Worm (Caenorhabditis elegans) whole organism, L4 larva: ENCODE results near the gene F57C2.5.

Experiments used
- F37D6.2 ChIP-seq: sonication (generic microtip); optimal IDR thresholded peaks from 2 replicates; lab custom pipeline; 2016; ENCODE audit warnings: mild to moderate bottlenecking, missing genetic modification characterization, missing compliant biosample characterization
- R02D3.7 ChIP-seq: fragments of 150-350 bp; sonication (generic microtip); optimal IDR thresholded peaks from 3 replicates; lab custom pipeline; 2014; ENCODE audit warnings: missing biosample characterization, missing genetic modification characterization
- Y105C5A.15 ChIP-seq: fragments of 200-800 bp; sonication (Bioruptor generic); IDR thresholded peaks from 2 replicates; pipeline ENCODE4 v1.3.6; 2022; ENCODE audit warnings: missing genetic modification characterization, missing compliant biosample characterization
- aha-1 ChIP-seq: fragments of 150-350 bp; peaks from one replicate; lab custom pipeline; 2014; ENCODE audit warnings: missing biosample characterization, missing genetic modification characterization
- arid-1 ChIP-seq: fragments of 200-800 bp; sonication (Bioruptor generic); conservative IDR thresholded peaks from 2 replicates; pipeline ENCODE4 v1.3.6; 2022; ENCODE audit warnings: missing genetic modification reagents, missing genetic modification characterization, missing compliant biosample characterization
- ceh-28 ChIP-seq: fragments of 150-350 bp; optimal IDR thresholded peaks from 2 replicates; lab custom pipeline; 2014; ENCODE audit warnings: missing biosample characterization, missing genetic modification reagents, missing genetic modification characterization
- ceh-44 ChIP-seq: fragments of 200-800 bp; sonication (Bioruptor generic); IDR thresholded peaks from 2 replicates; pipeline ENCODE4 v1.3.6; 2022; ENCODE audit warnings: missing genetic modification reagents, missing genetic modification characterization, missing compliant biosample characterization
- ctbp-1 ChIP-seq: fragments of 200-800 bp; sonication (Bioruptor generic); IDR thresholded peaks from 2 replicates; pipeline ENCODE4 v1.3.6; 2022; ENCODE audit warnings: missing genetic modification reagents, missing genetic modification characterization, missing compliant biosample characterization
- dmd-6 ChIP-seq: fragments of 200-800 bp; sonication (Bioruptor generic); IDR thresholded peaks from 2 replicates; pipeline ENCODE4 v1.3.6; 2022; ENCODE audit warnings: missing genetic modification reagents, missing genetic modification characterization, missing compliant biosample characterization
- dmd-9 ChIP-seq: fragments of 200-800 bp; sonication (Bioruptor generic); IDR thresholded peaks from 2 replicates; pipeline ENCODE4 v1.3.6; 2022; ENCODE audit warnings: missing genetic modification reagents, missing genetic modification characterization, missing compliant biosample characterization
- dpl-1 ChIP-seq: fragments of 150-350 bp; optimal IDR thresholded peaks from 2 replicates; lab custom pipeline; 2014; ENCODE audit warnings: missing biosample characterization, missing genetic modification reagents, missing genetic modification characterization
- egl-43 ChIP-seq: fragments of 200-800 bp; sonication (Bioruptor generic); IDR thresholded peaks from 2 replicates; pipeline ENCODE4 v1.3.6; 2022; ENCODE audit warnings: missing genetic modification reagents, missing genetic modification characterization, missing compliant biosample characterization
- hlh-30 ChIP-seq: sonication (generic microtip); optimal IDR thresholded peaks from 2 replicates; lab custom pipeline; 2017; ENCODE audit warnings: antibody characterized with exemption, mild to moderate bottlenecking, missing genetic modification characterization, missing compliant biosample characterization; ENCODE audit not compliant: insufficient read depth
- lim-7 ChIP-seq: fragments of 200-800 bp; sonication (Bioruptor generic); IDR thresholded peaks from 2 replicates; pipeline ENCODE4 v1.3.6; 2022; ENCODE audit warnings: missing genetic modification characterization, missing compliant biosample characterization
- lin-13 ChIP-seq: fragments of 150-350 bp; optimal IDR thresholded peaks from 2 replicates; lab custom pipeline; 2014; ENCODE audit warnings: missing biosample characterization, missing genetic modification reagents, missing genetic modification characterization
- lin-29 ChIP-seq: fragments of 200-800 bp; sonication (Bioruptor generic); IDR thresholded peaks from 2 replicates; pipeline ENCODE4 v1.3.6; 2022; ENCODE audit warnings: missing genetic modification reagents, missing genetic modification characterization, missing compliant biosample characterization
- lin-39 ChIP-seq: fragments of 150-350 bp; optimal IDR thresholded peaks from 2 replicates; lab custom pipeline; 2014; ENCODE audit warnings: missing biosample characterization, missing genetic modification reagents, missing genetic modification characterization
- mdl-1 ChIP-seq, 2 experiments: fragments of 150-350 bp in 1 of 2; sonication (generic microtip) in 1 of 2; optimal IDR thresholded peaks; 2 replicates each; lab custom pipeline; 2014 to 2017; ENCODE audit warnings: missing biosample characterization in 2 of 2, missing genetic modification characterization in 2 of 2
- mdt-29 ChIP-seq: fragments of 200-800 bp; sonication (Bioruptor generic); IDR thresholded peaks from 2 replicates; pipeline ENCODE4 v1.3.6; 2022; ENCODE audit warnings: missing genetic modification reagents, missing genetic modification characterization, missing compliant biosample characterization
- mxl-2 ChIP-seq: fragments of 200-800 bp; sonication (Bioruptor generic); conservative IDR thresholded peaks from 2 replicates; pipeline ENCODE4 v1.3.6; 2022; ENCODE audit warnings: missing genetic modification reagents, missing genetic modification characterization, missing compliant biosample characterization
- mxl-3 ChIP-seq: fragments of 200-800 bp; sonication (Bioruptor generic); optimal IDR thresholded peaks from 2 replicates; lab custom pipeline; 2018; ENCODE audit warnings: mild to moderate bottlenecking, missing genetic modification characterization, missing compliant biosample characterization
- nhr-10 ChIP-seq: fragments of 150-350 bp; optimal IDR thresholded peaks from 2 replicates; lab custom pipeline; 2014; ENCODE audit warnings: missing biosample characterization, missing genetic modification characterization
- nhr-102 ChIP-seq: sonication (generic microtip); optimal IDR thresholded peaks from 2 replicates; lab custom pipeline; 2016; ENCODE audit warnings: mild to moderate bottlenecking, missing genetic modification characterization, moderate library complexity, missing compliant biosample characterization
- nhr-28 ChIP-seq: fragments of 150-350 bp; optimal IDR thresholded peaks from 2 replicates; lab custom pipeline; 2014; ENCODE audit warnings: missing biosample characterization, missing genetic modification characterization
- nhr-6 ChIP-seq: fragments of 150-350 bp; optimal IDR thresholded peaks from 2 replicates; lab custom pipeline; 2014; ENCODE audit warnings: missing biosample characterization, missing genetic modification characterization
- php-3 ChIP-seq: fragments of 200-800 bp; sonication (Bioruptor generic); IDR thresholded peaks from 2 replicates; pipeline ENCODE4 v1.3.6; 2022; ENCODE audit warnings: missing genetic modification reagents, missing genetic modification characterization, missing compliant biosample characterization
- pqm-1 ChIP-seq: sonication (generic microtip); optimal IDR thresholded peaks from 2 replicates; lab custom pipeline; 2017; ENCODE audit warnings: missing biosample characterization, missing genetic modification characterization
- saeg-2 ChIP-seq: fragments of 200-800 bp; sonication (Bioruptor generic); IDR thresholded peaks from 2 replicates; pipeline ENCODE4 v1.3.6; 2022; ENCODE audit warnings: missing genetic modification reagents, missing genetic modification characterization, missing compliant biosample characterization
- sdz-12 ChIP-seq: fragments of 200-800 bp; sonication (Bioruptor generic); optimal IDR thresholded peaks from 2 replicates; lab custom pipeline; 2018; ENCODE audit warnings: mild to moderate bottlenecking, missing genetic modification characterization, missing compliant biosample characterization
- set-16 ChIP-seq: fragments of 200-800 bp; sonication (Bioruptor generic); IDR thresholded peaks from 2 replicates; pipeline ENCODE4 v1.3.6; 2022; ENCODE audit warnings: missing genetic modification reagents, missing genetic modification characterization, missing compliant biosample characterization
- spr-1 ChIP-seq: sonication (generic microtip); optimal IDR thresholded peaks from 2 replicates; lab custom pipeline; 2016; ENCODE audit warnings: mild to moderate bottlenecking, missing genetic modification characterization, missing compliant biosample characterization
- tra-1 ChIP-seq: fragments of 200-800 bp; sonication (Bioruptor generic); IDR thresholded peaks from 2 replicates; pipeline ENCODE4 v1.3.6; 2022; ENCODE audit warnings: missing genetic modification reagents, missing genetic modification characterization, missing compliant biosample characterization
- unc-39 ChIP-seq: sonication (generic microtip); optimal IDR thresholded peaks from 2 replicates; lab custom pipeline; 2017; ENCODE audit warnings: missing biosample characterization, missing genetic modification characterization
- vab-7 ChIP-seq: fragments of 200-800 bp; sonication (Bioruptor generic); IDR thresholded peaks from 2 replicates; pipeline ENCODE4 v1.3.6; 2022; ENCODE audit warnings: missing genetic modification reagents, missing genetic modification characterization, missing compliant biosample characterization
- zag-1 ChIP-seq: fragments of 150-350 bp; optimal IDR thresholded peaks from 2 replicates; lab custom pipeline; 2014; ENCODE audit warnings: missing biosample characterization, missing genetic modification characterization

The F57C2.5 gene

DNA sequence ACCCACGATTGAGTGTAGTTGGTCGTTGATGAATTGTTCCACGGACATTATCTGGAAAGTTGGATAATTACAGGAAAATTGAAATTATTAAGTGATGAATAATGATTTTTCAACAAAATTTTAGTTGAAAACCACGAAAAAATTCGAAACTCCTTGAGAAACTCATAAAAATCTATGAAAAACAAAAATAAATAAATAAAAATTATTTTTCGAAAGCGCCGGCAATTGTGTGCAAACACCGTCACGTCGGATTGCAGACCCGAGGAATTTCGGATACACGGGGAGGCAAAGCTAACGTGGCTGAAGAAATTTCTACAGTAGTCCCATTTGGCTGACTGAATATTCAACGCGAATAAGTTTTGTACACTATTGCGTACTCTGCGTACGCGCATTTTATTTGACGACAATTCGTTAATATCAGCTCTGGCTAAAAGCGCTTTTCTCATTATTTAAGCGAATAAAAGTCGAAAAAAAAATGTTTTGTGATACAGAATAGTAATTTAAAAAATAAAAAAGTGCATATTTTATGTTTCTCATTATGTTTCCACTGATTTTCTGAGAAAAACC is 33.6 kb upstream of the F57C2.5 start, which contains the start of gene mog-4 (continued):
- TF ChIP-seq F37D6.2 (tag; lab: Kevin White, UChicago) = peak; percentile 92
- peak; percentile 94 for TF ChIP-seq mxl-3
- TF ChIP-seq arid-1 = peak; percentile 98
- peak; percentile 82 for TF ChIP-seq lim-7 (GFP tag; lab: Robert Waterston, UW)

DNA sequence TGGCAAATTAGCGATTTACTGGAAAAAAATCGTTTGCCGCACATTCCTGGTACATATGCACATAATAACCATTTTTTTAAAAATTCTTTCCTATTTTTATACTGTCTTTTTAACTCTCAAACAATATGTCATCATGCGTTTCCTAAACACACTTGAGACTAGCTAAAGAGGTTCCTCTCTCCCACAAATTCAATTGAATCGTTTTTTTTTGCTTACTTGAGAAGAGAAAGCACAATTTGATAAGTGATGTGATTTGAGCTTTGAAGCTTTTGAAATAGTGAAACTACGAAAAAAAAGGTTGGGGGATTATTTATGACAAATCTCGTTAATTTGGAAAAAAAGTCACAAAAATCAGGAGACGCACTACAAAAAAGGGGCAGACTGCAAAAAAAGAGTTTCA is 27.0 kb upstream of the F57C2.5 start:
- TF ChIP-seq aha-1 (tag; lab: Kevin White, UChicago) = peak; percentile 30
- no peak for TF ChIP-seq nhr-10 (tag; lab: Kevin White, UChicago)
- 0 out of 2 replicates have a peak, but pooled peaks have one; percentile 18 for TF ChIP-seq ctbp-1 (GFP tag; lab: Robert Waterston, UW)

DNA sequence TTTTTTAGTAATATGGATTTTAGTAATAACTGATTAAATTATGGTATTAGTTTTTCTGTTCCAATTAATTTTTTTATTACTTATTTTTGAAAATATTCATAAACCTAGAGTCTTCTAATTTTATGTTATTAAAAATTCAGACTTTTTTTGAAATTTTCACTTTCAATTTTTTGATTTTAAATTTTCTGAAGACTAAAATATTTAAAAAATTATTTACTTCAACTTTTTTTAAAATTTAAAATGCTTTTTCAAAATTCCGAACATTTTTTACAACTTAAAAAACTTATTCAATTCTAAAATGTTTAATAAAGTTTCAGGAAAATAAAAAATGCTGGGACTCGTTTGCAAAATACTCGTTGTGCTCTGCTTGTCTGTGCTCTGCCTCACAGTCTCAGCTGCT is 22.6 kb upstream of the F57C2.5 start, which contains the start of gene nlp-41:
Gene nlp-41, plus strand, starts transcription at position 301 of the 400 bp plus-strand sequence.
- TF ChIP-seq lim-7 (GFP tag; lab: Robert Waterston, UW) (no peak), dpl-1 (GFP tag; lab: Kevin White, UChicago) (no peak), mxl-3 (no peak), saeg-2 (GFP tag; lab: Robert Waterston, UW) (no peak), php-3 (GFP tag; lab: Robert Waterston, UW) (no peak)

DNA sequence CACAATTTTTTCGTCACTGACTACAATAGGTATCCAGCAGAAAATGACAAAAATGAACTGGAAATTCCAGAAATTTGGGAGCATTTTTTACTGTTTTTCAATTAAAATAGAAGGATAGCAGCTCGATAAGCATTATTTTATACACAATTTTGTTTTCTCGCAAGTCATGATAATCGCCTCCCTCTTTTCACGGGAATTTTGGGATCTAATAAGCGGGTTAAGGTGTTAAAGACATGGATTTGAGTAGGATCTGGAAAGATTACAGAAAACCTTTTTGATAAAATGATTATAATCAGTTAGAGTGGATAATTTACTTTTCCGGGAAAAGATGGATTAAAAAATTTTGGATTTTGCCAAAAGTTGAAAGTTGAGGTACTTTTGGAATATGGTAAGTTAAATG is 20.7 kb upstream of the F57C2.5 start, which contains the start of gene gcy-29:
Gene gcy-29, minus strand, starts transcription at position 101 of the 400 bp plus-strand sequence.
- TF ChIP-seq set-16 (GFP tag; lab: Robert Waterston, UW) = no peak
- no peak for TF ChIP-seq vab-7 (GFP tag; lab: Robert Waterston, UW)
- no peak for TF ChIP-seq lin-13 (GFP tag; lab: Kevin White, UChicago)
- no peak for TF ChIP-seq ceh-28 (tag; lab: Kevin White, UChicago)
- TF ChIP-seq dpl-1 (GFP tag; lab: Kevin White, UChicago) = no peak
- no peak for TF ChIP-seq R02D3.7 (tag; lab: Kevin White, UChicago)
- TF ChIP-seq nhr-28 = no peak
- no peak for TF ChIP-seq nhr-6 (tag; lab: Kevin White, UChicago)
- TF ChIP-seq mdt-29 (GFP tag; lab: Robert Waterston, UW) = no peak
- no peak for TF ChIP-seq php-3 (GFP tag; lab: Robert Waterston, UW)
- TF ChIP-seq spr-1 (tag; lab: Kevin White, UChicago) = no peak

DNA sequence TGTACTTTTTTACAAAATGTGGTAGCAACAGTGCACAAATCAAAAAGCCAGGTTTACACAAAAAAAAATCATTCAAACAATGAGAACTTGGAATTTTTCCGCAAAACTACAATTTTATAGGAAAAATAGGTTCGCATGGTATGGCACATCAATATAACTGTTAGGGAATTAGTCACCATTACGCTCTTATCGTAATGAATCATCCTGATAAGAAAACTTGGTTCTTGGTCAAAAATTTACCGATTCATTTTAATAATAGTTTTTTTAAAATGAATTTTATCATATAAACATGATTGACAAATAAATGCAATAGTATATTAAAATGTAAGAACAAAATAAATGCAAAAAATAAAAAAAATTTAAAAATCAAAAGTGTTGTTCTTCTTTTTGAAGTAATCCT is 12.5 kb upstream of the F57C2.5 start:
- TF ChIP-seq aha-1 (tag; lab: Kevin White, UChicago) (peak; percentile 88), pqm-1 (tag; lab: Kevin White, UChicago) (peak; percentile 38), tra-1 (GFP tag; lab: Robert Waterston, UW) (no peak)

DNA sequence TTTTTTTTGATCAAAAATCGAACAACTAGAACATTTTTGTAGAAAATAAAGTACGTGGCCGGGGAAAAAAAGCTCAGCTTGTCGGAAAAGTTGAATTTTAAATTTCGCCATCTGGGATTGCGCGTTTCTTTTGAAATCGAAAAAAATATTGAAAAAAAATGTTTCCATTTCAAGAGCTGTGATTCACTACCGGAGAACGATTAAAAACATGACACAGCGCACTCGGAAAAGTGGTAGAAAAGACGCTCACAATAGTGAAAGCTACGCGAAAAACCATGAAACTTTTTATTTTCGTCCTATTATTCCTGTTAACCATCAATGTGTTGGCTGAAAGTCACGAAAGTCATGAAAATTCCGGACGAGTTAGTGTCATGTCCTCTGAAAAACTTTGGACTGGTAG is 9.7 kb upstream of the F57C2.5 start, which contains the start of the genes clec-147 and C04H5.7:
Gene clec-147, minus strand, starts transcription at position 101 of the 400 bp plus-strand sequence.
Gene C04H5.7, plus strand, starts transcription at position 219 of the 400 bp plus-strand sequence.
- no peak for TF ChIP-seq ceh-44
- no peak for TF ChIP-seq unc-39
- TF ChIP-seq dmd-6 (GFP tag; lab: Robert Waterston, UW) = no peak
- no peak for TF ChIP-seq lin-39
- TF ChIP-seq sdz-12 (GFP tag; lab: Kevin White, UChicago) = no peak
- TF ChIP-seq tra-1 (GFP tag; lab: Robert Waterston, UW) = no peak
- TF ChIP-seq mdl-1 (tag; optimal IDR thresholded peaks at IDR 0.05; lab: Kevin White, UChicago) = no peak
- no peak for TF ChIP-seq hlh-30 (tag; lab: Kevin White, UChicago)
- TF ChIP-seq nhr-102 = no peak
- TF ChIP-seq lin-29 (GFP tag; lab: Robert Waterston, UW) = no peak
- no peak for TF ChIP-seq Y105C5A.15 (GFP tag; lab: Robert Waterston, UW)
- TF ChIP-seq zag-1 (tag; lab: Kevin White, UChicago) = no peak
- no peak for TF ChIP-seq egl-43 (GFP tag; lab: Robert Waterston, UW)
- no peak for TF ChIP-seq dmd-9 (GFP tag; lab: Robert Waterston, UW)
- TF ChIP-seq mxl-2 (GFP tag; lab: Robert Waterston, UW) = no peak
